Fruit fly (Drosophila melanogaster) whole organism, embryonic: ENCODE data around the gene Nxf3.

Source experiments
- B-H1 ChIP-seq: fragments of 200-800 bp; sonication (Bioruptor generic); IDR thresholded peaks from 3 replicates; pipeline ENCODE4 v1.3.6; 2022; ENCODE audit warnings: missing biosample characterization, missing genetic modification characterization
- CG10431 ChIP-seq: fragments of 200-800 bp; sonication (Bioruptor generic); optimal IDR thresholded peaks from 3 replicates; lab custom pipeline; 2018; ENCODE audit warnings: missing biosample characterization, mild to moderate bottlenecking, missing genetic modification characterization
- CG13424 ChIP-seq: fragments of 200-800 bp; sonication (Bioruptor generic); optimal IDR thresholded peaks from 2 replicates; lab custom pipeline; 2019; ENCODE audit warnings: missing biosample characterization, mild to moderate bottlenecking, missing genetic modification characterization, moderate library complexity
- CG13624 ChIP-seq: fragments of 200-800 bp; sonication (Bioruptor generic); optimal IDR thresholded peaks from 2 replicates; lab custom pipeline; 2016; ENCODE audit warnings: missing biosample characterization, missing genetic modification characterization
- CG14441 ChIP-seq: fragments of 200-800 bp; sonication (Bioruptor generic); IDR thresholded peaks from 2 replicates; pipeline ENCODE4 v1.3.6; 2022; ENCODE audit warnings: missing biosample characterization, missing genetic modification characterization
- CG15269 ChIP-seq: fragments of 200-800 bp; sonication (Bioruptor generic); optimal IDR thresholded peaks from 2 replicates; lab custom pipeline; 2018; ENCODE audit warnings: missing biosample characterization, mild to moderate bottlenecking, missing genetic modification characterization, moderate library complexity
- CG15479 ChIP-seq: fragments of 200-800 bp; sonication (Bioruptor generic); optimal IDR thresholded peaks from 3 replicates; lab custom pipeline; 2019; ENCODE audit warnings: missing biosample characterization, mild to moderate bottlenecking, missing genetic modification characterization, moderate library complexity
- CG15696 ChIP-seq: fragments of 200-800 bp; sonication (Bioruptor generic); optimal IDR thresholded peaks from 2 replicates; lab custom pipeline; 2019; ENCODE audit warnings: missing biosample characterization, mild to moderate bottlenecking, missing genetic modification characterization, moderate library complexity
- CG2712 ChIP-seq: fragments of 200-800 bp; optimal IDR thresholded peaks from 3 replicates; lab custom pipeline; 2019; ENCODE audit warnings: missing biosample characterization, mild to moderate bottlenecking, missing genetic modification characterization, moderate library complexity
- CG3065 ChIP-seq: fragments of 200-800 bp; sonication (Bioruptor generic); optimal IDR thresholded peaks from 2 replicates; lab custom pipeline; 2016; ENCODE audit warnings: missing biosample characterization, missing genetic modification characterization
- CG4820 ChIP-seq: fragments of 200-800 bp; sonication (Bioruptor generic); optimal IDR thresholded peaks from 3 replicates; lab custom pipeline; 2016; ENCODE audit warnings: missing biosample characterization, missing genetic modification characterization
- CG4854 ChIP-seq: fragments of 200-800 bp; sonication (Bioruptor generic); optimal IDR thresholded peaks from 2 replicates; lab custom pipeline; 2016; ENCODE audit warnings: missing biosample characterization, missing genetic modification characterization, inconsistent platforms
- CG6654 ChIP-seq: fragments of 200-800 bp; sonication (Bioruptor generic); optimal IDR thresholded peaks from 2 replicates; lab custom pipeline; 2017; ENCODE audit warnings: missing biosample characterization, mild to moderate bottlenecking, missing genetic modification characterization
- CHES-1-like ChIP-seq: fragments of 200-800 bp; sonication (Bioruptor generic); optimal IDR thresholded peaks from 2 replicates; lab custom pipeline; 2016; ENCODE audit warnings: missing biosample characterization, missing genetic modification characterization
- CrebB ChIP-seq: fragments of 200-800 bp; sonication (Bioruptor generic); optimal IDR thresholded peaks from 3 replicates; lab custom pipeline; 2018; ENCODE audit warnings: missing biosample characterization, mild to moderate bottlenecking, missing genetic modification characterization
- Dip3 ChIP-seq: fragments of 200-800 bp; sonication (Bioruptor generic); optimal IDR thresholded peaks from 3 replicates; lab custom pipeline; 2016; ENCODE audit warnings: missing biosample characterization, missing genetic modification characterization
- Doc3 ChIP-seq: fragments of 200-800 bp; sonication (Bioruptor generic); IDR thresholded peaks from 3 replicates; pipeline ENCODE4 v1.3.6; 2022; ENCODE audit warnings: missing biosample characterization, missing genetic modification characterization; ENCODE audit not compliant: partially characterized antibody
- Fer1 ChIP-seq: fragments of 200-800 bp; sonication (Bioruptor generic); optimal IDR thresholded peaks from 2 replicates; lab custom pipeline; 2017; ENCODE audit warnings: missing biosample characterization, mild to moderate bottlenecking, missing genetic modification characterization
- H2.0 ChIP-seq: fragments of 200-800 bp; sonication (Bioruptor generic); IDR thresholded peaks from 2 replicates; pipeline ENCODE4 v1.3.6; 2022; ENCODE audit warnings: missing biosample characterization, missing genetic modification characterization
- HLH4C ChIP-seq: fragments of 200-800 bp; sonication (Bioruptor generic); IDR thresholded peaks from 3 replicates; pipeline ENCODE4 v1.3.6; 2022; ENCODE audit warnings: missing biosample characterization, missing genetic modification characterization; ENCODE audit not compliant: partially characterized antibody
- HmgZ ChIP-seq: fragments of 200-800 bp; sonication (Bioruptor generic); optimal IDR thresholded peaks from 2 replicates; lab custom pipeline; 2018; ENCODE audit warnings: missing biosample characterization, mild to moderate bottlenecking, missing genetic modification characterization
- Hr3 ChIP-seq: fragments of 200-800 bp; sonication (Bioruptor generic); optimal IDR thresholded peaks from 3 replicates; lab custom pipeline; 2016; ENCODE audit warnings: missing biosample characterization, missing genetic modification characterization
- Hsf ChIP-seq: fragments of 200-800 bp; sonication (Bioruptor generic); optimal IDR thresholded peaks from 3 replicates; lab custom pipeline; 2016; ENCODE audit warnings: missing biosample characterization, missing genetic modification characterization
- Kr ChIP-seq: fragments of 200-800 bp; sonication (Bioruptor generic); optimal IDR thresholded peaks from 2 replicates; lab custom pipeline; 2017; ENCODE audit warnings: missing biosample characterization, mild to moderate bottlenecking, missing genetic modification characterization
- Lim3 ChIP-seq: fragments of 200-800 bp; sonication (Bioruptor generic); IDR thresholded peaks from 2 replicates; pipeline ENCODE4 v1.3.6; 2022; ENCODE audit warnings: missing biosample characterization, missing genetic modification characterization
- NC2α ChIP-seq: fragments of 200-800 bp; sonication (Bioruptor generic); optimal IDR thresholded peaks from 2 replicates; lab custom pipeline; 2016; ENCODE audit warnings: missing biosample characterization, missing genetic modification characterization
- NfI ChIP-seq: fragments of 200-800 bp; sonication (Bioruptor generic); optimal IDR thresholded peaks from 3 replicates; lab custom pipeline; 2018; ENCODE audit warnings: missing biosample characterization, mild to moderate bottlenecking, missing genetic modification characterization, moderate library complexity
- Six4 ChIP-seq: fragments of 200-800 bp; sonication (Bioruptor generic); optimal IDR thresholded peaks from 2 replicates; lab custom pipeline; 2016; ENCODE audit warnings: missing biosample characterization, missing genetic modification characterization
- Spps ChIP-seq: fragments of 200-800 bp; sonication (Bioruptor generic); optimal IDR thresholded peaks from 2 replicates; lab custom pipeline; 2018; ENCODE audit warnings: missing biosample characterization, mild to moderate bottlenecking, missing genetic modification characterization
- Sry-β ChIP-seq: fragments of 200-800 bp; sonication (Bioruptor generic); optimal IDR thresholded peaks from 2 replicates; lab custom pipeline; 2018; ENCODE audit warnings: missing biosample characterization, mild to moderate bottlenecking, missing genetic modification characterization, moderate library complexity
- Stat92E ChIP-seq, 3 experiments: fragments of >200 bp in 2 of 3; fragments of 200-800 bp in 1 of 3; sonication (Bioruptor generic) in 1 of 3; optimal IDR thresholded peaks; 2 replicates each; lab custom pipeline; 2017 to 2019; ENCODE audit warnings: missing biosample characterization in 3 of 3, missing genetic modification characterization in 3 of 3, mild to moderate bottlenecking in 1 of 3, moderate library complexity in 1 of 3
- Xrp1 ChIP-seq: fragments of 200-800 bp; sonication (Bioruptor generic); IDR thresholded peaks from 2 replicates; pipeline ENCODE4 v1.3.6; 2022; ENCODE audit warnings: missing biosample characterization, missing genetic modification characterization
- btn ChIP-seq: fragments of 200-800 bp; sonication (Bioruptor generic); optimal IDR thresholded peaks from 2 replicates; lab custom pipeline; 2016; ENCODE audit warnings: missing biosample characterization, missing genetic modification characterization
- cas ChIP-seq: fragments of 200-800 bp; sonication (Bioruptor generic); IDR thresholded peaks from 2 replicates; pipeline ENCODE4 v1.3.6; 2022; ENCODE audit warnings: missing biosample characterization, missing genetic modification characterization
- danr ChIP-seq: fragments of 200-800 bp; sonication (Bioruptor generic); IDR thresholded peaks from 2 replicates; pipeline ENCODE4 v1.3.6; 2022; ENCODE audit warnings: missing biosample characterization, missing genetic modification characterization
- gro ChIP-seq: fragments of 200-800 bp; sonication (Bioruptor generic); optimal IDR thresholded peaks from 2 replicates; lab custom pipeline; 2016; ENCODE audit warnings: missing biosample characterization, missing genetic modification characterization
- h ChIP-seq: fragments of >200 bp; optimal IDR thresholded peaks from 2 replicates; lab custom pipeline; 2017
- hb ChIP-seq: fragments of 200-800 bp; sonication (Bioruptor generic); IDR thresholded peaks from 3 replicates; pipeline ENCODE4 v1.3.6; 2022; ENCODE audit warnings: missing biosample characterization, missing genetic modification characterization; ENCODE audit not compliant: partially characterized antibody
- jing ChIP-seq: fragments of 200-800 bp; sonication (Bioruptor generic); optimal IDR thresholded peaks from 2 replicates; lab custom pipeline; 2018; ENCODE audit warnings: missing biosample characterization, mild to moderate bottlenecking, missing genetic modification characterization
- jumu ChIP-seq: fragments of 200-800 bp; sonication (Bioruptor generic); optimal IDR thresholded peaks from 3 replicates; lab custom pipeline; 2016; ENCODE audit warnings: missing biosample characterization, missing genetic modification characterization
- lov ChIP-seq, 2 experiments: fragments of 200-800 bp in 1 of 2; fragments of >200 bp in 1 of 2; sonication (Bioruptor generic) in 1 of 2; IDR thresholded peaks in 1 of 2; optimal IDR thresholded peaks in 1 of 2; 2 replicates in 1 of 2; 3 replicates in 1 of 2; pipeline versions ENCODE4 v1.3.6 to Lab custom; 2017 to 2022; ENCODE audit warnings: missing biosample characterization in 1 of 2, missing genetic modification characterization in 1 of 2
- odd ChIP-seq: fragments of 200-800 bp; sonication (Bioruptor generic); optimal IDR thresholded peaks from 2 replicates; lab custom pipeline; 2017; ENCODE audit warnings: missing biosample characterization, mild to moderate bottlenecking, missing genetic modification characterization
- onecut ChIP-seq: fragments of 200-800 bp; sonication (Bioruptor generic); IDR thresholded peaks from 2 replicates; pipeline ENCODE4 v1.3.6; 2022; ENCODE audit warnings: missing biosample characterization, missing genetic modification characterization
- pan ChIP-seq, 4 experiments: fragments of >200 bp in 3 of 4; fragments of 200-800 bp in 1 of 4; sonication (Bioruptor generic) in 1 of 4; optimal IDR thresholded peaks in 3 of 4; IDR thresholded peaks in 1 of 4; 2 replicates each; pipeline versions ENCODE4 v1.3.6 to Lab custom; 2017 to 2022; ENCODE audit warnings: missing biosample characterization in 2 of 4, missing genetic modification characterization in 2 of 4, mixed read lengths in 1 of 4
- pfk ChIP-seq: fragments of 200-800 bp; sonication (Bioruptor generic); optimal IDR thresholded peaks from 2 replicates; lab custom pipeline; 2018; ENCODE audit warnings: missing biosample characterization, mild to moderate bottlenecking, missing genetic modification characterization, moderate library complexity
- pros ChIP-seq: fragments of 200-800 bp; sonication (Bioruptor generic); optimal IDR thresholded peaks from 3 replicates; lab custom pipeline; 2019; ENCODE audit warnings: missing biosample characterization, mild to moderate bottlenecking, missing genetic modification characterization, moderate library complexity
- tx ChIP-seq: fragments of 200-800 bp; sonication (Bioruptor generic); optimal IDR thresholded peaks from 2 replicates; lab custom pipeline; 2016; ENCODE audit warnings: missing biosample characterization, missing genetic modification characterization
- vfl ChIP-seq: fragments of 200-800 bp; sonication (Bioruptor generic); optimal IDR thresholded peaks from 2 replicates; lab custom pipeline; 2016; ENCODE audit warnings: missing biosample characterization, missing genetic modification characterization
- zfh1 ChIP-seq: fragments of 200-800 bp; sonication (Bioruptor generic); IDR thresholded peaks from 3 replicates; pipeline ENCODE4 v1.3.6; 2022; ENCODE audit warnings: missing biosample characterization, missing genetic modification characterization
- zfh2 ChIP-seq: fragments of 200-800 bp; sonication (Bioruptor generic); optimal IDR thresholded peaks from 2 replicates; lab custom pipeline; 2016; ENCODE audit warnings: missing biosample characterization, missing genetic modification characterization

Gene Nxf3

dm6 chr3L:13949440-13950066, 15.4 kb upstream of the Nxf3 start (continued):
- no peak for TF ChIP-seq CG3065 (GFP tag; lab: Kevin White, UChicago)
- no peak for TF ChIP-seq NC2α (GFP tag; lab: Kevin White, UChicago)
- TF ChIP-seq CG13424 (tag; lab: Kevin White, UChicago) = no peak
- TF ChIP-seq jing (GFP tag; lab: Kevin White, UChicago) = no peak
- TF ChIP-seq Dip3 (GFP tag; lab: Kevin White, UChicago) = no peak
- TF ChIP-seq Fer1 = no peak
- TF ChIP-seq Xrp1 (GFP tag; lab: Robert Waterston, UW) = no peak
- TF ChIP-seq h (lab: Kevin White, UChicago) = no peak
- no peak for TF ChIP-seq hb (GFP tag; lab: Robert Waterston, UW)
- no peak for TF ChIP-seq odd (GFP tag; lab: Kevin White, UChicago)
- TF ChIP-seq CG6654 = no peak
- no peak for TF ChIP-seq tx (GFP tag; lab: Kevin White, UChicago)
- peak; percentile 39 for TF ChIP-seq CG15479 (GFP tag; lab: Kevin White, UChicago)
- TF ChIP-seq Hsf (GFP tag; lab: Kevin White, UChicago) = peak; percentile 8
- TF ChIP-seq Spps (tag; lab: Kevin White, UChicago) = no peak
- no peak for TF ChIP-seq Stat92E (GFP tag; optimal IDR thresholded peaks at IDR 0.05; lab: Kevin White, UChicago)
- no peak for TF ChIP-seq CG13624
- TF ChIP-seq CG4820 = no peak
- peak; percentile 16 for TF ChIP-seq CHES-1-like (GFP tag; lab: Kevin White, UChicago)
- TF ChIP-seq pan (optimal IDR thresholded peaks at IDR 0.05; lab: Kevin White, UChicago) = no peak
- TF ChIP-seq pan (GFP tag; optimal IDR thresholded peaks at IDR 0.05 in 1 of 2, IDR thresholded peaks at IDR 0.05 in 1 of 2) = peak in 1 of 2 experiments; percentile 45
- no peak for TF ChIP-seq Kr (GFP tag; lab: Kevin White, UChicago)
- TF ChIP-seq CG14441 (GFP tag; lab: Robert Waterston, UW) = no peak
- TF ChIP-seq vfl (GFP tag; lab: Kevin White, UChicago) = no peak
- TF ChIP-seq btn (GFP tag; lab: Kevin White, UChicago) = no peak
- TF ChIP-seq zfh1 (GFP tag; lab: Robert Waterston, UW) = 0 out of 3 replicates have a peak, but pooled peaks have one; percentile 3
- no peak for TF ChIP-seq Sry-β (GFP tag; lab: Kevin White, UChicago)
- TF ChIP-seq cas (GFP tag; lab: Robert Waterston, UW) = no peak
- TF ChIP-seq H2.0 (GFP tag; lab: Robert Waterston, UW) = no peak
- TF ChIP-seq CG10431 (GFP tag; lab: Kevin White, UChicago) = no peak
- TF ChIP-seq HmgZ (tag; lab: Kevin White, UChicago) = no peak
- TF ChIP-seq zfh2 = no peak
- TF ChIP-seq onecut (GFP tag; lab: Robert Waterston, UW) = no peak
- TF ChIP-seq B-H1 = no peak
- no peak for TF ChIP-seq Hr3 (GFP tag; lab: Kevin White, UChicago)
- TF ChIP-seq Doc3 (GFP tag; lab: Robert Waterston, UW) = no peak
- no peak for TF ChIP-seq HLH4C (GFP tag; lab: Robert Waterston, UW)
- TF ChIP-seq CG15269 (tag; lab: Kevin White, UChicago) = no peak
- TF ChIP-seq CG15696 (tag; lab: Kevin White, UChicago) = no peak
- TF ChIP-seq jumu (GFP tag; lab: Kevin White, UChicago) = no peak
- TF ChIP-seq gro (GFP tag; lab: Kevin White, UChicago) = no peak
- TF ChIP-seq pros (GFP tag; lab: Kevin White, UChicago) = no peak
- no peak for TF ChIP-seq CG4854 (GFP tag; lab: Kevin White, UChicago)
- TF ChIP-seq NfI (GFP tag; lab: Kevin White, UChicago) = no peak
- no peak for TF ChIP-seq Lim3 (GFP tag; lab: Robert Waterston, UW)
- TF ChIP-seq CrebB (tag; lab: Kevin White, UChicago) = no peak
- TF ChIP-seq Six4 (GFP tag; lab: Kevin White, UChicago) = no peak
- TF ChIP-seq danr = no peak
- TF ChIP-seq pfk (GFP tag; lab: Kevin White, UChicago) = no peak
- no peak for TF ChIP-seq CG2712 (tag; lab: Kevin White, UChicago)
- TF ChIP-seq lov (optimal IDR thresholded peaks at IDR 0.05; lab: Kevin White, UChicago) = no peak
- TF ChIP-seq lov (GFP tag; IDR thresholded peaks at IDR 0.05; lab: Robert Waterston, UW) = no peak
